Fruit fly (Drosophila melanogaster) ovary, adult (tissue): ENCODE data around the gene Tig.

ENCODE experiments used
- CG17801 ChIP-seq: fragments of 200-800 bp; optimal IDR thresholded peaks from 2 replicates; lab custom pipeline; 2019; ENCODE audit warnings: missing biosample characterization, mild to moderate bottlenecking, missing genetic modification characterization, moderate library complexity; ENCODE audit not compliant: partially characterized antibody

The Tig gene

DNA sequence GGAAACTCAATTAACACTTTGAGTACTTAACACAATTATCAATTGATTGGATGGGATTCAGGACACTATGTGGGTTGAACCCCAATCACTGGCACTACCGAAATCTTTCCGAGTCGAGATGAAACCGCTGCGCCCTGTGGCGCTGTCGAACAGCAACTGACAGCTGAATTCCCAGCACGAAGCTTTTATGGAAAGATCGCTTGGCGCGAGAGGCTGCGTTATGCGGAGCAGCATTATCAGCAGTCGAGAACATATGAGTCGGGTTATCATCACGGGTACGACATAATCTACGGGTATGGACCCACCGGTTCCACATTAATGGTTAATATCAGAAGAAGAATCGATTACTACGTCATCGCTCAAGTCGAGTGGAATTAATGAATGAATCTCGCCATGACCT is at the start of gene Tig:
Gene Tig (minus strand): TSS at position 163 of the 400 bp plus-strand sequence.
- no peak for TF ChIP-seq CG17801 (GFP tag; lab: Kevin White, UChicago)

dm6 chr2L:6471978-6472776 is 49.1 kb upstream of the Tig start:
- peak; percentile 21 for TF ChIP-seq CG17801 (GFP tag; lab: Kevin White, UChicago)

DNA sequence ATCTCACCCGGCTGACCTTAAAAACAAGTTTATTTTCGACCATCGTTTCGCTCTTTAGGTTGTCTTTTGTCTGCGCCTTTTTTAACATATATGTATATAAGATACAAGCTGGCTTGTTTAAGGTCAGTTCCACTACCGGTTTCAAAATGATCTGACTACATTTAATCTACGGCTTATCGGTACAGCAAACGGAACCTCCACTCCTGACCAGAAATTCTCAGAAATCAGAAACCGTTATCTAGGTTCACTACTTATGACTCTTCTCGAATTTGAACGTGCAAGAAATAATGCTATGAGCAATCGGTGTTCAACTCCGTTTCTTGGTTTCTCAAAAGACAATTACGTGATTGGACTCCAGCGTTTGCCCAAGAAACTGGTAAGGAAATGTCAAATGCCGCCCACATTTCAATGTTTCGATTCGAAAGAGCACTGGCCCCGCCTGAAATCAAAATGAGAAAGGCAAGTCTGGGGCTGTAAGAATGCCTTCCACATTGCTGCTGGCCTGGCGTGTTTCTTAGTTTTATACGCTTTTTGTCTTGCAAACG is 47.1 kb upstream of the Tig start:
- TF ChIP-seq CG17801 (GFP tag; lab: Kevin White, UChicago): no peak

DNA sequence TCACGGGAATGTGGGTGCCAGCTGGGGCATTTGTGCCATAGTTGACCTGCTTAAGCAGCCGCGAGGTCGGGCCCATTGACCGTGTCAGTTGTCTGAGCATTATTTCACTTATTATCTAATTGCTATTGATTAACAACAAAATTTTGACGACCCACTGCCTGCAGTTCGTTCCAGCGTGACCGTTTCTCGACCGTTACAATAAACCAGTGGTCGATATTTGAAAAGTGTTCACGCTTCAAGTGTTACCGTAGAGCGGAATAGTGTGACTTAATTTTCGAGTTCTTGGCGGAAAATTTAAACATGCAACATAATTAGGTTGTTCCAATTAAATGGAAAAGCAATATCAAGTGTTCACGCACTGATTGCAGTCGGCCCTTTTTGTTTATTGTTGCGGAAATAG is 44.4 kb upstream of the Tig start, which contains the start of gene HemK1:
Gene HemK1 (minus strand): TSS at position 190 of the 400 bp plus-strand sequence.
- peak; percentile 41 for TF ChIP-seq CG17801 (GFP tag; lab: Kevin White, UChicago)

DNA sequence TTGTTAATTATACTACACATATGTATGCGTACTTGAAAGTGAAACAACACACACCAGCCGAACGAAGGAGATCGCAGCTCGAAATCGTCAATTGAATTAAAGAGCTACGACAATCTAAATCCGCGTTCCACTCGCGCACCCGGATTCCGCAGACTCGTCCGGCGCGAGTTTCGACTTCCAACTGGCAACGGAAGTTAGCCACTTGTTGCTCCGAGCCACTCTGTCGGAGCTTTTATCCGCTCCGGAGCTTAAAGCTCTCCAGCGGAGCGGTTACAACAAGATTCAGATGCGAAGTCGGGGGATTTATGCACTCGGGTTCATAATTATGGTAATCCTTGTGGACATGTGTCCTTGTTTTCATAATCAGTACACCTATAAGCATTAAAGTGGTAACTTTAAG is 42.4 kb upstream of the Tig start, which contains the start of gene Rchy1:
Gene Rchy1 (minus strand): TSS at position 173 of the 400 bp plus-strand sequence.
- TF ChIP-seq CG17801 (GFP tag; lab: Kevin White, UChicago): no peak

- no peak for TF ChIP-seq CG17801 (GFP tag; lab: Kevin White, UChicago)
These were observed 41.7 kb upstream of the Tig start for dm6 chr2L:6464780-6465179.

dm6 chr2L:6464270-6464669 is 41.2 kb upstream of the Tig start:
- no peak for TF ChIP-seq CG17801 (GFP tag; lab: Kevin White, UChicago)

DNA sequence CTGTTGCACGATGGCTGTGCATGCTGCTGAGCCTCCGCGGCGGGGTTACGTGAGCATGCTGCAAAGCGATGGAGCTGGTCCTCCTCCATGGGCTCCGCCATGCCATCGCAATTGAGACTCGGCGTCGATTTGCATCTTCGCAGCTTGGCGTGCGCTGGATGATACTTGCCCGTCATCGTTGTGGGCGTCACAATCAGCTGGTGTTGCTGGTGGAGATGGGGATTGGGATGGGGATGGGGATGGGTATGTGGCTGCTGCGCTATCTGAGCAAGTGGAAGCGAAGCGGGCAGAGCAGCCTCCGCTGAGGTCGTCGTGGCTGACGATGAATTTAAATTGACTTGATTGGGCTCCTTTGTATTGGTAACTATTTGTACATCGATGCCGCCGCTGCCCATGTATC is 40.3 kb upstream of the Tig start:
- TF ChIP-seq CG17801 (GFP tag; lab: Kevin White, UChicago): no peak

- no peak for TF ChIP-seq CG17801 (GFP tag; lab: Kevin White, UChicago)
These were observed 39.1 kb upstream of the Tig start for dm6 chr2L:6462259-6462658.

DNA sequence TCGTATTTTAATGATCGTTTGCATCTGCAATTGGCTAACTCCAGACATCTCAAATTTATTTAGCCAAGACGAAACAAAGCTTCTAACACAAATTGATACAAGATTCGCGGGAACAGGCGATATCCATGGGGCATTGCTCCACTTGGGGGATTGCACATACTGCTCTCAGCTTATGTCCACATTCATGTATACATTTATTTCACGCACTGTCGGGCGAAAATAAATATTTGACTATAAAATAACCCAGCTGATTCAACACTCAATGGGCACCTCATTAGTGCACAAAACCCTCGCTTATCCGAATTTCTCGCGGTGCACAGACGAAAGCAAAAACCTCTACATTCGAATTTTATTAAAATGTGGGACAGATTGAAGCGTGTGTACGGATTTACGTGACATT is 38.4 kb upstream of the Tig start:
- TF ChIP-seq CG17801 (GFP tag; lab: Kevin White, UChicago): no peak

DNA sequence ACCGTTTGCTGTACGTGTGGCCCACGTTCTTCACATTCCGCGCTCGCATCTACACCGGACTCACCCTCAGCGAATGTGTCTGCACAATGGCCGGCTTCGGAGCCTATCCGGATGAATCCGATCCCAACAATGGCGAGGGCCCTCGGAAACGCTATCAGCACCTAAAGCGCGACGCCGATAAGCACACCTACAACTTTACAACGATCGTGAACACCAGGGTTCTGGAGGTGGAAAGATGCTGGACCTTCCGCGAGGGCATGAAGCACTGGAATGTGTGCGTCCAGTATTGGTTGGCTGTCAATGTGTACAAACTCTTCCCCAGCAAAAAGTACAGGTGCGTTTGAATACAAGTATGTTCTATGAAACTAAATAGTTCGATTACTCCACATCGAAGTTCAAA is 34.5 kb upstream of the Tig start:
- no peak for TF ChIP-seq CG17801 (GFP tag; lab: Kevin White, UChicago)

DNA sequence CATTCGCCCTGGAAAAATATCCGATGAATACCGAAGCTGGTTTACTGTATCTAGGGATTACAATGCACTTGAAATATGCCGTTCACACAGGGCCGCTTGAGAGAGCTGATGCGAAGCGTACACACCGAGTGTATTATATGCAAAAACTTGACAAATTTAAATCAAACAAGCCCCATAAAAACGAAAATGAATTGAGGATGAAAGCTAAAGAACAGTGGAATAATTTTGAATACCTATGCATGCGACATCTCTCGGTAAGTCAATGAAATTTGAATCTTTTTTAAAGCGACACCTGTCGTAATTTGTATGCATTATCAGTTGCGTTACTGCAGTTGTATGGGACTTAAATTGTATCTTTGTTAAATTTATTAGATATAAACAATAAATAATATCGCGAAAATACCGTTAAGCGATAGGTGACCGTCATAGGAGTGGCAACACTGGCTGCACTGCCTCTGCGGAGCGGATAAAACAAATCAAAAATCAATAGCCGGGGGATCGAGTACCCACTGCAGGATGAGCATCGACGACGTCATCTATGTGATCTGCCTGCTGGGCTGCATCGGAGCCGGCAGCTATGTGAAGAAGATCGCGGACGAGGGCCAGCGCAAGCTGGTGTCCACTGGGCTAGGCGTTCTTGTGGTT is 33.0 kb upstream of the Tig start, which contains the start of gene frj:
Gene frj (plus strand): TSS at position 98 of the 645 bp plus-strand sequence.
- no peak for TF ChIP-seq CG17801 (GFP tag; lab: Kevin White, UChicago)

- TF ChIP-seq CG17801 (GFP tag; lab: Kevin White, UChicago): no peak
These were observed 32.2 kb upstream of the Tig start, which contains the start of gene retm for dm6 chr2L:6455032-6455954. Gene retm, minus strand, starts transcription at chr2L:6455929.

DNA sequence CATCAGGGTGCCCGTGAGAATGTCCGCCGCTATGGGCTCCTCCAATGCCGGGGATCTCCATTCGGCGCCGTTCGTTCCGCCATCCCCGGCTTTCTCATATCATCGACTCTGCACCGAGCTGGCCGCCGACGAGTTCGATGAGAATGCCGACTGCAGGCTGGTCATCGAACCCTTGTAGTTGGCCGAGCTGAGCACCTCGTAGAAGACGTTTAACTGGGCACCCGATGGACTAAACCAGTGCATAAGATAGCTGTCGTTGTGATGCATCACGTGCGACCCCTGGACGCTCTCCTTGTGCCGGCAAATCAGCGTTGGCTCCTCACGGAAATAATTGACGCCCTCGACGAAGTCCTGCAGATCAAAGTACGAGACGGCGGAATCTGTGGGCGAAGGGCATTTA is 26.6 kb upstream of the Tig start:
- TF ChIP-seq CG17801 (GFP tag; lab: Kevin White, UChicago): no peak
